Worm (Caenorhabditis elegans) whole organism, L4 larva: ENCODE data around the gene mrps-23.
A peak's percentile ranks its signal among the peaks of the same experiment; 100 is the strongest.

Source experiments
- D1046.2 ChIP-seq: fragments of 200-800 bp; sonication (Bioruptor generic); IDR thresholded peaks from 2 replicates; pipeline ENCODE4 v1.3.6; 2022; ENCODE audit warnings: missing genetic modification characterization, missing compliant biosample characterization
- F10B5.3 ChIP-seq: sonication (generic microtip); optimal IDR thresholded peaks from 2 replicates; lab custom pipeline; 2016; ENCODE audit warnings: mild to moderate bottlenecking, missing genetic modification characterization, missing compliant biosample characterization
- F26F4.8 ChIP-seq: fragments of 200-800 bp; sonication (Bioruptor generic); conservative IDR thresholded peaks from 2 replicates; pipeline ENCODE4 v1.3.6; 2022; ENCODE audit warnings: missing genetic modification characterization, missing compliant biosample characterization
- F37D6.2 ChIP-seq: sonication (generic microtip); optimal IDR thresholded peaks from 2 replicates; lab custom pipeline; 2016; ENCODE audit warnings: mild to moderate bottlenecking, missing genetic modification characterization, missing compliant biosample characterization
- F44E2.7 ChIP-seq: fragments of 200-800 bp; sonication (Bioruptor generic); IDR thresholded peaks from 2 replicates; pipeline ENCODE4 v2.1.2; 2022; ENCODE audit warnings: missing genetic modification characterization, missing compliant biosample characterization
- R02D3.7 ChIP-seq: fragments of 150-350 bp; sonication (generic microtip); optimal IDR thresholded peaks from 3 replicates; lab custom pipeline; 2014; ENCODE audit warnings: missing biosample characterization, missing genetic modification characterization
- T20F7.1 ChIP-seq: fragments of 200-800 bp; sonication (Bioruptor generic); optimal IDR thresholded peaks from 2 replicates; lab custom pipeline; 2018; ENCODE audit warnings: mild to moderate bottlenecking, missing genetic modification characterization, missing compliant biosample characterization
- T26A8.4 ChIP-seq: fragments of 200-800 bp; sonication (Bioruptor generic); IDR thresholded peaks from 2 replicates; pipeline ENCODE4 v1.3.6; 2022; ENCODE audit warnings: missing genetic modification characterization, missing compliant biosample characterization
- Y48G9A.11 ChIP-seq: fragments of 200-800 bp; sonication (Bioruptor generic); IDR thresholded peaks from 2 replicates; pipeline ENCODE4 v1.3.6; 2022; ENCODE audit warnings: missing genetic modification reagents, missing genetic modification characterization, missing compliant biosample characterization
- ZK337.2 ChIP-seq: fragments of 200-800 bp; sonication (Bioruptor generic); IDR thresholded peaks from 2 replicates; pipeline ENCODE4 v1.3.6; 2022; ENCODE audit warnings: missing genetic modification reagents, missing genetic modification characterization, missing compliant biosample characterization
- ZK546.5 ChIP-seq, 2 experiments: sonication (generic microtip); optimal IDR thresholded peaks; 2 replicates each; lab custom pipeline; 2017; ENCODE audit warnings: missing biosample characterization in 2 of 2, missing genetic modification characterization in 2 of 2
- aha-1 ChIP-seq: fragments of 150-350 bp; peaks from one replicate; lab custom pipeline; 2014; ENCODE audit warnings: missing biosample characterization, missing genetic modification characterization
- ama-1 ChIP-seq: fragments of 150-350 bp; optimal IDR thresholded peaks from 2 replicates; lab custom pipeline; 2014; ENCODE audit warnings: inconsistent platforms, mixed read lengths
- arid-1 ChIP-seq: fragments of 200-800 bp; sonication (Bioruptor generic); conservative IDR thresholded peaks from 2 replicates; pipeline ENCODE4 v1.3.6; 2022; ENCODE audit warnings: missing genetic modification reagents, missing genetic modification characterization, missing compliant biosample characterization
- attf-4 ChIP-seq: sonication (generic microtip); optimal IDR thresholded peaks from 3 replicates; lab custom pipeline; 2017; ENCODE audit warnings: missing biosample characterization, missing genetic modification characterization
- ces-1 ChIP-seq: fragments of 150-350 bp; sonication (generic microtip); optimal IDR thresholded peaks from 4 replicates; lab custom pipeline; 2014; ENCODE audit warnings: missing biosample characterization, missing genetic modification reagents, missing genetic modification characterization
- daf-16 ChIP-seq, 3 experiments: sonication (generic microtip); optimal IDR thresholded peaks; 2 replicates each; lab custom pipeline; 2016 to 2017; ENCODE audit warnings: missing genetic modification characterization in 3 of 3, missing genetic modification reagents in 3 of 3, mild to moderate bottlenecking in 2 of 3, missing compliant biosample characterization in 2 of 3, missing biosample characterization in 1 of 3, moderate library complexity in 1 of 3
- dpl-1 ChIP-seq: fragments of 150-350 bp; optimal IDR thresholded peaks from 2 replicates; lab custom pipeline; 2014; ENCODE audit warnings: missing biosample characterization, missing genetic modification reagents, missing genetic modification characterization
- dve-1 ChIP-seq: sonication (generic microtip); optimal IDR thresholded peaks from 2 replicates; lab custom pipeline; 2017; ENCODE audit warnings: antibody characterized with exemption, mild to moderate bottlenecking, missing genetic modification characterization, missing compliant biosample characterization; ENCODE audit not compliant: insufficient read depth
- egl-27 ChIP-seq: sonication (generic microtip); optimal IDR thresholded peaks from 3 replicates; lab custom pipeline; 2017; ENCODE audit warnings: missing biosample characterization, missing genetic modification reagents, missing genetic modification characterization
- hlh-11 ChIP-seq: fragments of 200-800 bp; sonication (Bioruptor generic); optimal IDR thresholded peaks from 2 replicates; lab custom pipeline; 2018; ENCODE audit warnings: mild to moderate bottlenecking, missing genetic modification characterization, missing compliant biosample characterization
- hlh-30 ChIP-seq: sonication (generic microtip); optimal IDR thresholded peaks from 2 replicates; lab custom pipeline; 2017; ENCODE audit warnings: antibody characterized with exemption, mild to moderate bottlenecking, missing genetic modification characterization, missing compliant biosample characterization; ENCODE audit not compliant: insufficient read depth
- lim-7 ChIP-seq: fragments of 200-800 bp; sonication (Bioruptor generic); IDR thresholded peaks from 2 replicates; pipeline ENCODE4 v1.3.6; 2022; ENCODE audit warnings: missing genetic modification characterization, missing compliant biosample characterization
- lin-38 ChIP-seq: fragments of 200-800 bp; sonication (Bioruptor generic); IDR thresholded peaks from 2 replicates; pipeline ENCODE4 v1.3.6; 2022; ENCODE audit warnings: missing genetic modification reagents, missing genetic modification characterization, missing compliant biosample characterization
- lir-3 ChIP-seq: sonication (generic microtip); optimal IDR thresholded peaks from 2 replicates; lab custom pipeline; 2016; ENCODE audit warnings: mild to moderate bottlenecking, missing genetic modification characterization, missing compliant biosample characterization
- lsy-2 ChIP-seq, 2 experiments: fragments of 150-350 bp in 1 of 2; sonication (generic microtip) in 1 of 2; optimal IDR thresholded peaks; 2 replicates each; lab custom pipeline; 2014 to 2017; ENCODE audit warnings: missing biosample characterization in 2 of 2, missing genetic modification characterization in 2 of 2
- madf-9 ChIP-seq: fragments of 200-800 bp; sonication (Bioruptor generic); conservative IDR thresholded peaks from 2 replicates; pipeline ENCODE4 v1.3.6; 2022; ENCODE audit warnings: missing genetic modification reagents, missing genetic modification characterization, missing compliant biosample characterization
- mdl-1 ChIP-seq, 2 experiments: fragments of 150-350 bp in 1 of 2; sonication (generic microtip) in 1 of 2; optimal IDR thresholded peaks; 2 replicates each; lab custom pipeline; 2014 to 2017; ENCODE audit warnings: missing biosample characterization in 2 of 2, missing genetic modification characterization in 2 of 2
- mep-1 ChIP-seq: fragments of 150-350 bp; sonication (generic microtip); optimal IDR thresholded peaks from 3 replicates; lab custom pipeline; 2014; ENCODE audit warnings: missing biosample characterization, missing genetic modification characterization
- mes-2 ChIP-seq: sonication (generic microtip); optimal IDR thresholded peaks from 2 replicates; lab custom pipeline; 2016; ENCODE audit warnings: missing genotype, mild to moderate bottlenecking, missing genetic modification characterization, missing compliant biosample characterization; ENCODE audit not compliant: poor library complexity, severe bottlenecking
- mxl-3 ChIP-seq: fragments of 200-800 bp; sonication (Bioruptor generic); optimal IDR thresholded peaks from 2 replicates; lab custom pipeline; 2018; ENCODE audit warnings: mild to moderate bottlenecking, missing genetic modification characterization, missing compliant biosample characterization
- nhr-102 ChIP-seq: sonication (generic microtip); optimal IDR thresholded peaks from 2 replicates; lab custom pipeline; 2016; ENCODE audit warnings: mild to moderate bottlenecking, missing genetic modification characterization, moderate library complexity, missing compliant biosample characterization
- nhr-111 ChIP-seq: fragments of 200-800 bp; sonication (Bioruptor generic); optimal IDR thresholded peaks from 2 replicates; lab custom pipeline; 2018; ENCODE audit warnings: mild to moderate bottlenecking, missing genetic modification characterization, missing compliant biosample characterization
- nhr-25 ChIP-seq: sonication (generic microtip); optimal IDR thresholded peaks from 2 replicates; lab custom pipeline; 2017; ENCODE audit warnings: missing genetic modification characterization, mild to moderate bottlenecking, missing compliant biosample characterization, antibody characterized with exemption, moderate library complexity, borderline replicate concordance; ENCODE audit not compliant: insufficient read depth
- nhr-28 ChIP-seq: fragments of 150-350 bp; optimal IDR thresholded peaks from 2 replicates; lab custom pipeline; 2014; ENCODE audit warnings: missing biosample characterization, missing genetic modification characterization
- nhr-41 ChIP-seq: fragments of 200-800 bp; sonication (Bioruptor generic); IDR thresholded peaks from 2 replicates; pipeline ENCODE4 v1.3.6; 2022; ENCODE audit warnings: missing genetic modification reagents, missing genetic modification characterization, missing compliant biosample characterization
- nhr-6 ChIP-seq: fragments of 150-350 bp; optimal IDR thresholded peaks from 2 replicates; lab custom pipeline; 2014; ENCODE audit warnings: missing biosample characterization, missing genetic modification characterization
- nhr-77 ChIP-seq: fragments of 150-350 bp; optimal IDR thresholded peaks from 2 replicates; lab custom pipeline; 2014; ENCODE audit warnings: missing biosample characterization, missing genetic modification characterization
- php-3 ChIP-seq: fragments of 200-800 bp; sonication (Bioruptor generic); IDR thresholded peaks from 2 replicates; pipeline ENCODE4 v1.3.6; 2022; ENCODE audit warnings: missing genetic modification reagents, missing genetic modification characterization, missing compliant biosample characterization
- pqm-1 ChIP-seq: sonication (generic microtip); optimal IDR thresholded peaks from 2 replicates; lab custom pipeline; 2017; ENCODE audit warnings: missing biosample characterization, missing genetic modification characterization
- skn-1 ChIP-seq: fragments of 150-350 bp; optimal IDR thresholded peaks from 2 replicates; lab custom pipeline; 2014; ENCODE audit warnings: missing biosample characterization, missing genetic modification characterization
- snpc-1.2 ChIP-seq: fragments of 200-800 bp; sonication (Bioruptor generic); IDR thresholded peaks from 2 replicates; pipeline ENCODE4 v1.3.6; 2022; ENCODE audit warnings: missing genetic modification reagents, missing genetic modification characterization, missing compliant biosample characterization
- snpc-4 ChIP-seq: fragments of 150-350 bp; optimal IDR thresholded peaks from 2 replicates; lab custom pipeline; 2014; ENCODE audit warnings: missing biosample characterization, missing genetic modification characterization
- unc-39 ChIP-seq: sonication (generic microtip); optimal IDR thresholded peaks from 2 replicates; lab custom pipeline; 2017; ENCODE audit warnings: missing biosample characterization, missing genetic modification characterization
- unc-62 ChIP-seq, 3 experiments: fragments of 150-350 bp in 1 of 3; sonication (generic microtip); optimal IDR thresholded peaks in 2 of 3; peaks in 1 of 3; 1 replicate in 1 of 3; 2 replicates in 2 of 3; lab custom pipeline; 2014 to 2017; ENCODE audit warnings: missing biosample characterization in 3 of 3, missing genetic modification characterization in 3 of 3, missing genetic modification reagents in 3 of 3, missing genotype in 1 of 3
- zag-1 ChIP-seq: fragments of 150-350 bp; optimal IDR thresholded peaks from 2 replicates; lab custom pipeline; 2014; ENCODE audit warnings: missing biosample characterization, missing genetic modification characterization
- zfp-3 ChIP-seq: fragments of 200-800 bp; sonication (Bioruptor generic); conservative IDR thresholded peaks from 2 replicates; pipeline ENCODE4 v1.3.6; 2022; ENCODE audit warnings: missing genetic modification reagents, missing genetic modification characterization, missing compliant biosample characterization

The mrps-23 gene

DNA sequence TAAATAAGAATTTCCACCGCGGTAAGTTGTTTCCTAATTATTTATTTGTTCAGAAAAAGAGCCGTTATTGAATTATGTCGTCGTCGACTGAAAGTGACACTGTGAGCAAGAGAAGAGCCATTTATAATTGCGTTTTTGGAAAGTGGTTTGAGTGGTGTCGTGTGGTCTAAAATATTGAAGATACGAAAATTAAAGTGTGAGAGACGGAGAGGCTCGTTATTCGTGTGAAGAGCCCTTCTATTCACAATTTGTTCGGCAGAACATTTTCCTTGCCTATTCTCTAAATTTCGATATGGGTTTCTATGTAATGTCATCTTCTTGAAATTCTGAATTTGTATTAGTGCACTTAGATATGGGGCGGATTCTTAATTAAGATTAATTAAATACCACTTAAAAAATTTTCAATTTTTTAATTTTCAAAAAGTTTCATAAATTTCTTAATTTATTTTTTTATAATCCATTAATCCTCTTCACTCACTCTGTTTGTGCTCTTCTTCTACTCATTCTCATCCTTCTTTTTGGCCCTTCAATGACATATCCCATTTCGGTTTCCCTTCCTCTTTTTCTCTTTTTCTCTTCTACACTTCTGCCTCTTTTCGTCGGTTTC is 13.6 kb downstream of the mrps-23 start (continued):
- TF ChIP-seq attf-4 (tag; lab: Kevin White, UChicago) (no peak), mes-2 (tag; lab: Kevin White, UChicago) (peak; percentile 11), nhr-41 (GFP tag; lab: Robert Waterston, UW) (no peak), ZK546.5 (tag; optimal IDR thresholded peaks at IDR 0.05; lab: Kevin White, UChicago) (no peak), lim-7 (peak; percentile 61), dve-1 (tag; lab: Kevin White, UChicago) (peak; percentile 6), lir-3 (no peak), aha-1 (tag; lab: Kevin White, UChicago) (peak; percentile 15), F37D6.2 (tag; lab: Kevin White, UChicago) (no peak), ama-1 (lab: Kevin White, UChicago) (peak; percentile 92), lin-38 (GFP tag; lab: Robert Waterston, UW) (peak; percentile 57), F26F4.8 (GFP tag; lab: Robert Waterston, UW) (no peak), egl-27 (no peak), T26A8.4 (GFP tag; lab: Robert Waterston, UW) (peak; percentile 67; the same call in 1 of the 2 replicates), D1046.2 (GFP tag; lab: Robert Waterston, UW) (no peak), F44E2.7 (GFP tag; lab: Robert Waterston, UW) (no peak), snpc-1.2 (GFP tag; lab: Robert Waterston, UW) (no peak), mxl-3 (GFP tag; lab: Kevin White, UChicago) (no peak), R02D3.7 (no peak), zag-1 (tag; lab: Kevin White, UChicago) (no peak), madf-9 (GFP tag; lab: Robert Waterston, UW) (no peak), zfp-3 (GFP tag; lab: Robert Waterston, UW) (peak; percentile 65; the same call in 1 of the 2 replicates), ces-1 (GFP tag; lab: Kevin White, UChicago) (peak; percentile 41)

DNA sequence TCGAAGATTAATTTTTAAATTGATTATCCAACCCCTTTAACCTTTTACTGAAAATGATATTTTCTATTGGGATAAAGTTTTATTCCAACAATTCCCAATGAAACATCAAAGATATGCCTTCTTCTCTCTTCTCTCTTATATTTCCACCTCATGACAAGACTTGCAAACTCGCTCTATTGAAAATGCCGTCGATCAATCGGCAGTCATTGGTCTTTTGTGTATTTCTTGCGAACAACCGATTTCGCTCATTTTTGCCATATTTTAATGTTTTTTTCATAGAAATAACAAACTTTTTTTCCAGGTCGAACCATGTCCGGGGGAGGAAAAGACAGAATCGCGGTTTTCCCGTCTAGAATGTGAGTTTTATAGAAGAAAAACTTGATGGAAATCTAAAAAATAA is 15.7 kb downstream of the mrps-23 start, which contains the start of gene vha-14:
Gene vha-14, plus strand, starts transcription at position 302 of the 400 bp plus-strand sequence.
- no peak for TF ChIP-seq daf-16 (GFP tag; optimal IDR thresholded peaks at IDR 0.05; lab: Kevin White, UChicago)
- TF ChIP-seq daf-16 (tag; optimal IDR thresholded peaks at IDR 0.05; lab: Kevin White, UChicago) = peak; percentile 33
- TF ChIP-seq nhr-111 (GFP tag; lab: Kevin White, UChicago) = no peak
- TF ChIP-seq lim-7 = no peak
- peak; percentile 35 for TF ChIP-seq dpl-1
- no peak for TF ChIP-seq madf-9 (GFP tag; lab: Robert Waterston, UW)
- peak; percentile 97 for TF ChIP-seq nhr-6 (tag; lab: Kevin White, UChicago)
- TF ChIP-seq lin-38 (GFP tag; lab: Robert Waterston, UW) = peak; percentile 75
- peak; percentile 77 for TF ChIP-seq mep-1 (tag; lab: Kevin White, UChicago)
- peak; percentile 77 for TF ChIP-seq pqm-1 (tag; lab: Kevin White, UChicago)
- TF ChIP-seq hlh-11 (tag; lab: Kevin White, UChicago) = peak; percentile 22
- peak in 1 of 2 experiments; percentile 71 for TF ChIP-seq lsy-2 (tag; optimal IDR thresholded peaks at IDR 0.05; lab: Kevin White, UChicago)
- TF ChIP-seq unc-62 (GFP tag; optimal IDR thresholded peaks at IDR 0.05 in 1 of 2; lab: Kevin White, UChicago) = peak in 1 of 2 experiments; percentile 69
- TF ChIP-seq unc-62 (tag; optimal IDR thresholded peaks at IDR 0.05; lab: Kevin White, UChicago) = no peak
- peak; percentile 43 for TF ChIP-seq ama-1 (lab: Kevin White, UChicago)
- no peak for TF ChIP-seq Y48G9A.11 (GFP tag; lab: Robert Waterston, UW)
- TF ChIP-seq nhr-28 (tag; lab: Kevin White, UChicago) = peak; percentile 65
- TF ChIP-seq nhr-25 (tag; lab: Kevin White, UChicago) = no peak
- TF ChIP-seq ZK337.2 (GFP tag; lab: Robert Waterston, UW) = no peak
- peak; percentile 67 for TF ChIP-seq aha-1 (tag; lab: Kevin White, UChicago)
- no peak for TF ChIP-seq nhr-102
- TF ChIP-seq T20F7.1 (GFP tag; lab: Kevin White, UChicago) = peak; percentile 46
- no peak for TF ChIP-seq unc-39
- TF ChIP-seq hlh-30 = peak; percentile 92
- TF ChIP-seq php-3 (GFP tag; lab: Robert Waterston, UW) = no peak
- TF ChIP-seq arid-1 (GFP tag; lab: Robert Waterston, UW) = no peak
- peak; percentile 27 for TF ChIP-seq dve-1 (tag; lab: Kevin White, UChicago)
- TF ChIP-seq mes-2 (tag; lab: Kevin White, UChicago) = peak; percentile 21
- TF ChIP-seq mdl-1 (tag; optimal IDR thresholded peaks at IDR 0.05; lab: Kevin White, UChicago) = no peak
- no peak for TF ChIP-seq ces-1 (GFP tag; lab: Kevin White, UChicago)
- peak; percentile 79 for TF ChIP-seq nhr-77 (tag; lab: Kevin White, UChicago)
- no peak for TF ChIP-seq skn-1 (tag; lab: Kevin White, UChicago)
- no peak for TF ChIP-seq snpc-4 (tag; lab: Kevin White, UChicago)
- TF ChIP-seq F10B5.3 = no peak
- TF ChIP-seq, all 104 proteins: peak for 17
